Fruit fly (Drosophila melanogaster): ENCODE data around the gene Cht6.

Gene Cht6

DNA sequence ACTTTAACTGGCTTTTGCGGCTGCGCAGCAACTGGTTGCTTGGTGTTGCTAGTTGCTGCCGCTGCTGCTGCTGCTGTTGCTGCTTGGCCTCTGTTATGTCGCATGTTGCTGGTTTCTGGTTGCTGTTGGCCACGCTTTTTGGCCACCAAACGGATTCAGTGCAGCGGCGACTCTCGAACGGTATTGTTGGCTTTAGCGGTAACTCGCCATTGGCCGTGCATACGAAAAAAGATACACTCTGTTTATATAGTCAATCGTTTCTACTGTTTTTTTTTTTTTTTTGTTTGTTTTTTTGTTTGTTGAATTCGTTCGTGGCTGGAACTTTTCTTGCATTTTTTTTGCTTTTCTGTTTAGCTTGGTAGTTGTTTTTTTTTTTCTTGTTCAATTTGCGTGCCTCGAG, at the start of gene Cht6:
Gene Cht6 (plus strand): TSS at position 122 of the 400 bp plus-strand sequence.
- TF ChIP-seq CTCF (optimal IDR thresholded peaks at IDR 0.05) (no peak), CG8478 (optimal IDR thresholded peaks at IDR 0.05) (no peak)

DNA sequence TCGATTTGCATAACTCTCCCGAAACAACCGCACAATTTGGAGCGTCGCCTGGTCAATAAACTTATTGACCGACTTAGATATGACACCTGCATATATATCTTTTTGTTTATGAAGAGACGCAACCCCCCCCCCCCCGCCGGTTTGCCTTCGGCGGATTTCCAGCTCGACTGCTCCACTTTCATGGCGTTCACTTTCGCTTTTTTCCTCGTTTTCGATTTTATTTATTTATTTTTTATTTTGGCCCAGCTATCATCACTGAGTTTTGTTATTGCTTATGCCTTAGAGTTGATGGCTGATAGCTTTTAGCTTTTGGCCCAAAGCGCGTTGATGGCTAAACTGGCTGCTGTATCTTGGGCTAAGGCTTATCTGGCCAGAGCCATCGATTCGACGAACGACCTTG, 40.7 kb upstream of the Cht6 start:
- TF ChIP-seq CG8478 (optimal IDR thresholded peaks at IDR 0.05): no peak
- TF ChIP-seq CTCF (optimal IDR thresholded peaks at IDR 0.05): no peak

DNA sequence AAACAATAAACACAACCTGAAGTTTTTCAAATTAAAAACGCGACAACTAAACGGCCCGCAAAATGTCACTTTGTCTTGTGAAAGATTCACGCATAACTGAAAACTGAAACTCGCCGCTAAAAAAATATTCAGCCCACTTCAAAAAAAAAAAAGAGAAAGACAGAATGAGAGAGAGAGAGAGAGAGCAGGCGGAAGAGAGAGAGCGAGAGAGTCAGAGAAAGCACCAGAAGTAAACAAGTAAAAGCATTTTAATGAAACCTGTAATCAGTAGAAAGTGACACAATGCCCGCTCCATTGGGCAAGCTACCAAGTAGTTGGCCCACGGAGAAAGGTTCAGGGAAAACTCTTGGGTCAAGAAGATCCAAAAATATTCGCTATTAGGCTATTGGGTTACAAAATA, 39.3 kb upstream of the Cht6 start, which contains the start of gene CG43386:
Gene CG43386 (minus strand): TSS at position 101 of the 400 bp plus-strand sequence.
- TF ChIP-seq CTCF (optimal IDR thresholded peaks at IDR 0.05) (no peak), CG8478 (optimal IDR thresholded peaks at IDR 0.05) (no peak)

DNA sequence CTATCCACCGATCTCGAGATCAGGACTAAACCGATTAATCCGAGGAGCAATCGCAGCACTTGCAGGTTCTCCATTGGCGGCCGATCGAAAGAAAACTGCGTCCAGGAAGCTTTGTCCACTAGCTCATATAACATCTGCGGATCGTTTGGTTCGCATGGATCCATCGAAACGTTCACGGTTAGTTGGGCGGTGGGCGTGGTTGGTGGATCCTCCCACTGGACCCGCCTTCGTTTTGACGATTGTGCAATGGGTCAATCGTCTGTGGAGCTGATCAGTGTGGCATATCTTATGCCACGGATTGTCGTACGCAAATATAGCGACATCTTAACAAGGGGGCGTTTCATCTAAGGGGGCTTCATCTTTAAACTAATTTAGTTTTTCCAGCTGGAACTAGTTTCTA, 36.2 kb upstream of the Cht6 start, which contains the start of gene CG15252:
Gene CG15252 (minus strand): TSS at position 101 of the 400 bp plus-strand sequence.
- TF ChIP-seq CG8478 (optimal IDR thresholded peaks at IDR 0.05): no peak
- TF ChIP-seq CTCF (optimal IDR thresholded peaks at IDR 0.05): no peak

DNA sequence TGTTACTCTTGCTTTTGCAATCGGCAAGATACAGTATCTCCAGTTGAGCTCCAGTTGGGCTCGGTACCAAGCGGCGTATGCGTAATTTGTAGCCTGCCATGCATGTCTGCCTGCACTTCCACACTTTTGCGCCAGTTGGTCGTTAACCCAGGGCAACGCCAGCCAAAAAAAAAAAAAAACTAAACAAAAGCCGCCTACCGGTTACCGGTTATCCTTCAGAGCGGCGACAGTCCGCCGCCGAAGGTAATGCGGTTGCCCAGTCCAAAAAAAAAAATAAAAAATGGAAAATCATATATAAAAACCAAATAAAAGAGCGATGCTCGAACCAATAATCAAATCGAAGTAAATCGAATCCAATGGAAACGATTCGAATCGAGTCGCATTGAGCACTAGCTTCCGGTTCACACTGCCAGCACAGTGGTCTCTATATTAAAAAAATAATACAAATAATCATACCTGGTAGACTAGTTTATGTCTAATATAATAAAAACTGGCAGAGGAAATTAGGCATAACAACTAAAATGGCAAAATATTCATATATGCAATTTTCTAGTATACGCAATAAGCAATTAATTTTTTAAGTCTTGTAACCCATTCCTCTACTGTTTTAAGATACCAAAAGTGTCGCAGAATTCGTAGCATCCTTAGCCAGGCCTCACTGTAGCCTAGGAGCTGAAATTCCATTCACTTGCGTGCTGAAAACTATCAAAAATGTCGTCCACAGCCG, 29.1 kb upstream of the Cht6 start:
- TF ChIP-seq CG8478 (optimal IDR thresholded peaks at IDR 0.05) (no peak), CTCF (optimal IDR thresholded peaks at IDR 0.05) (no peak)

DNA sequence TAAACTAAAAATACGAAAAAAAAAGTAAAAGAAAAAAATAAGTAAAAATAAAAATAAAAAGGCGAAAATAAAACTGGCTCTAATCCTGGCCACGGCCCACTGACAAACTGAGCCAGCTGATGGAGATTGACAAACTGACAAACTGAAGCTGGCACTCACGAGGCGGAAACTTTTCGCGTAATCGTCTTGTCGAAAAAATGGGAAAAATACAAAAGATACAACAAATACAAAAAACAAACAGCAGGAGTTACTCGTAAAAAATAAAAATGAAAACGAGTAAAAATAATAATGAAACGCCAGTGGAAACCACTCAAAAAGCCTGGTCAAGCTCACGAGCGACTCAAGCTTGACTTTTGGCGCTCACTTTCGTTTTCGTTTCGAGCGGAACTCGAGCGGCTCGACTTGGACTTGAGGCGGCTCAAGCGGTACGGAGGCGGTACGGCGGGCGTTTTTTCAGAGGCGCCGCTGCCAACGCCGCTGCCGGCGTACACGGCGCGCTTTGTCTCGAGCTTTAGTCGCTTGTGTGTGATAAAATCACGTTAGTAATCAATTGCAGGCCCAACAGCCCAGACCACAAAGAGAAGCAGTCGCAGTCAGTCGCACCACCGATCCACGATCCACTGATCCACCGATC, 27.4 kb upstream of the Cht6 start, which contains the start of gene CG32694:
Gene CG32694 (plus strand): TSS at position 537 of the 634 bp plus-strand sequence.
- TF ChIP-seq CTCF (optimal IDR thresholded peaks at IDR 0.05): no peak
- TF ChIP-seq CG8478 (optimal IDR thresholded peaks at IDR 0.05): no peak

DNA sequence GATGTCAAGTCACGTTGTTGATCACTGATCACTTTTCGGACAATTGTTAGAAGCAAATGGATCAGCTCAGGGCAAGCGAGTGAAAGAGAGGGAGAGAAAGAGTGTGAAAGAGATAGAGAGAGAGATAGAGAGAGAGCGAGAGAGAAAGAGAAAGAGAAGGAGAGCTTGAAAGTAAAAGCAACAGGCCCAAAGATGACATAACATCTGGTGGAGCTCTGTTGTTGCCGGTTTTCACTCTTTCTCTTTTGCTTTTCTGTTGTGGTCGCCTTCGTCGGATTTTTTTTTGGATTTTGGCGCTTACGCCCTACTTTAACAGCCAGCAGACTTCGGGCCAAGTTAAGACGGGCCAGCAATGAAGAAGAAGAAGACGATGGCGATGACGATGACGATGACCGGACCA, 25.6 kb upstream of the Cht6 start:
- TF ChIP-seq CTCF (optimal IDR thresholded peaks at IDR 0.05): no peak
- TF ChIP-seq CG8478 (optimal IDR thresholded peaks at IDR 0.05): no peak

DNA sequence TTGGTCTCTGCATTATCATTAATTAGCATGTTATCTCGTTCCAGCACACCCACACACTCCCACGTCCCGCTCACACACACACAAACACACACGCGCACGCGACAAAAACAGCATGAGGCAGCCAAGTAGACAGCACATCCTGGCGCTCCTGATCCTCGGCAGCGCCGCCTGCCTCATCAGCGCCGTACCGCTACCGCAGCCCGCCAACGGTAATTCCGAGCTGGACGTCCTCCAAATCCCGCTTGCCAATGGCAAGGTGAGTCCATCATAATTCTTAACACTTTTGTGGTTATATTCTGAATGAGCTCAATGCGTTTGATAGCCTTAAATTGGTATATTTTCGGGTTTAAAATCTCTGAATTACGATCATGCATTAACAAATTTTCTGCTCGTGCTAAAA, 23.7 kb upstream of the Cht6 start:
- TF ChIP-seq CG8478 (optimal IDR thresholded peaks at IDR 0.05) (no peak), CTCF (optimal IDR thresholded peaks at IDR 0.05) (no peak)

DNA sequence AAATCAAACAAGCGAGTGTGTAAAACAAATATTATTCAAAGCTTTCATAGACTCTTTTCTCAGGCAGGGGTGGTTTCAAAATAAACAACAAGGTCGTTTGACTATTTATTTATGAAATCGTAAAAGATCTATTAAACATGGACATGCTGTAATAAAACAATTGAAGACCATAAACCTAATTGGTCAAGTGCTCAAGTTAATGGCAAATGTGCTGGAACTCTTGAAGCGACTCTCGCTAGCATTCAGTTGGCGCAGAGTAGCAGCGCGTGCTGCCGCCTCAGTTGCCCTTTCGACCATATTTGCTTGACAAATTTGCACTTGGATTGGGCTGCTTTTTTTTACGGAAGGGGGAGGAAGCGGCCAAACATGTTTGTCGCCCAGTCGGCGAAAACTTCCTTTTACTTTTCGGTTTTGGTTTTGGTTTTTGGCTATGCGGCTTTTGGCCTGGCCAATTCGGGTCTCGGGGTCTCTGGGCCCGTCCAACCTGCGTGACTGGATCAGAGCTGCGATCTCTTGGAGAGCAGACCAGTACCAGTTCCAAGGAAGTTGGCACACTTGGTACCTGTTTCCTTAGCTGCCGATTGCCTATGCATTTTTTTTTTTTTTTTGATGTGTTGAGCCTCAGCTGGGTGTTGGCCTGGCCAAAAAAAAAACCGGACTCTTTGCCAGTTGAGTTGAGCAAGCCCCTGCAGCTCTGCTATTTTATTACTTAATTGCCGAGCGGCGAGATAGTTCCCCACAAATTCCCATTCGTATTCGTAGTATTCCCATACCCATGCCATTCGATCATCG, 23.0 kb upstream of the Cht6 start:
- TF ChIP-seq CTCF (optimal IDR thresholded peaks at IDR 0.05): no peak
- no peak for TF ChIP-seq CG8478 (optimal IDR thresholded peaks at IDR 0.05)

DNA sequence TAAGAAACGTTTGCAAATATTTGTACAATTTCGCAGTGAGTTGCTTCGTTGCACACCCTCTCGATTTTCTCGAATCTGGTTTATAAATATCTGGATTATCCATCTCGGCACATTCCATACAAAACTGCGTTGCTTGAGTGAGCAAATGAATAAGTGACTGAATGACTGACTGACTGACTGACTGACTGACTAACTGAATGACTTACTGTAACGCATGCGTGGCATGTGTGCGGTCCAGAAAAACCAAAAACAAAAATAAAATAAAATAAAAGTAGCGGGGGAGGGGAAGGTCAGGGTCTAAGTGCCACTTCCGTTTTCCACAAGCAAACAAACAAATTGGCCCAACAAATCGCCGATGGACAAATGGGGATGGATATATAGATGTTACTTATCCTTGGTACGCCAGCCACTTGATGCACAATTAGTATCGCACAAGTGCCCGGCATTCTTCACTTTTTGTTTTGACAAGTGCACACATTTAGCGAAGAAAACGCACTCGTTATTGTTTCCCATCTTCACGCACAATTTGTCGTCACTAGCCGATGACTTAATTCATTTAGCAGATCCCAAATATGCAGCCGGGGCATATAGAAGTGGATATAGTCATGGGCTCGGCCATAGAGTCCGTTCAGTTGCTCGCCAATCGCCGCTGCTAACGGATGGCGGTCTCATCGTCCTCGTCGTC, 7.9 kb upstream of the Cht6 start, which contains the start of gene CG33557:
Gene CG33557 (plus strand): TSS at position 635 of the 685 bp plus-strand sequence.
- TF ChIP-seq CG8478 (optimal IDR thresholded peaks at IDR 0.05): no peak
- TF ChIP-seq CTCF (optimal IDR thresholded peaks at IDR 0.05): no peak

DNA sequence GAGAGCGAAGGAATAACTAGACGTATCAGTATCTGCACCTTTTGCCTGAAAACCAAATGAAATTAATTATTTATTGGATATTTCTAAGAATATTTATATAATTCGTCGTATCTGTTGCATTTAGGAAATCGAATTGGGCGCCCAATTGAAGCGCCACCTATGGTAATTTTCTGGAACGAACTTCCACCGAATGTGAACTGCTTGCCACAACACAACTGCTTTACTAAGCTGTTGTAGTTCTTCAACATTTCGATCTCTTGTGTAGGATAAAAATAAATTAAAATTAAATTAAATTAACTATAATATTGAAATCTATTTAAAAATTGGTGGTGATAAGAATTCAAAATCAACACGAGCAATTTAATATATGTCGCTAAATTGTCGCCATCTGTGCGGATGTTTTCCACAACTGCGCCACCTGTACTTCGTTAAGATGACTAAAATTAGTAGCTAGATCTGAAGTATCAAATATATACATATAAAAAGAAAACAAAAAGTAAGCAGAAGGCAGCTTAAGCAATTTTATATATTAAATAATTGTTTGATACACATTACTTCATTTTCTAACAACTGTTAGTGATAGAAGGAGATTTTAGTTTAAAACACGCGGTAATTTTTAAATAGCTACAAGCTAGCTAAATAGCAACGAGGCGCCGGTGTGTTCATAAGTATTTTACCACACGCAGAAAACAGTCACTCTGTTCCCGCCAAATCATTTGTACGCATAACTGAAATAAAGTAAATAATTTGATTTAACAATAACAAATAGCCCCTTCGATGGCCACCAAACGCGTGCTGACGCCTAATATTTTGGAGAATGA, 6.6 kb upstream of the Cht6 start, which contains the start of gene Dna2:
Gene Dna2 (plus strand): TSS at position 688 of the 821 bp plus-strand sequence.
- TF ChIP-seq CG8478 (optimal IDR thresholded peaks at IDR 0.05): no peak
- peak; percentile 19 to 86 for TF ChIP-seq CTCF (optimal IDR thresholded peaks at IDR 0.05)

DNA sequence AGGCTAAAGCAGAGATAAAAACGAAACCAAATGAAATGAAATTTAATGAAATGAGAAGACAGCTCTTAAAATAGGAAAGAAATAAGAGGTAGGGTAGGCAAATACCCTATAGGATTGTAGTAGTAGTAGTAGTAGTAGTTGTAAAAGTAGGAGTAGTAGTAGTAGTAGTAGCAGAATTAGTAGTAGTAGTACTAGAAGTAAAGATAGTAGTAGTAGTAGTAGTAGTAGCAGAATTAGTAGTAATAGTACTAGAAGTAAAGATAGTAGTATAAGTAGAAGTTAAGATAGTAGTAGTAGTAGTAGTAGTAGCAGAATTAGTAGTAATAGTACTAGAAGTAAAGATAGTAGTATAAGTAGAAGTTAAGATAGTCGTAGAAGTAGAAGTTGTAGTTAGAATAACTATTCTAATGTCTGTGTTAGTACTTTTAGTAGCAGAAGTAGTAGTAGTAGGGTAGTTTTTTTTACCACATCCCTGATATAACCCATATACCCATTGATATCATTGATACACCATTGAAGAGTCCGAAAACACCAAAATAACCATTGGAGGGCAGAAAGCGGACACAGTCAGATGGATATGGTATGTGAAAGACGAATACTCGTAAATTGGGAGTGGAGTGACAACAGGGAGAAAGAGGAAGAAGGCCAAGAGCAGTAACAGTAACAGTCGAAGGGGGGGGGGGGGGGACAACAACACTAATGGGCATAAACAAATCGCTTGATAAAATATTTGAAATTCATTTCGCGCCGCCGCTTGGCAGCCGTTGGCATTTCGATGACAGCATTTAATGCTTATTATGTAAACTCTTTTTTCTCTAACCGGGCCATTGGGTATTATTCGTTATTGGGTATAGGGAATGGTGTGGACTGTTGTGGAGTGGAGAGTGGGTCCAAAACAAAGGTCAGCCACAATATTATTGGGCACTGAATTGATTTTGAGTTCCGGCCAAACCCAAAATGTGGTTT, 1.6 kb upstream of the Cht6 start:
- TF ChIP-seq CG8478 (optimal IDR thresholded peaks at IDR 0.05) (no peak), CTCF (optimal IDR thresholded peaks at IDR 0.05) (no peak)

DNA sequence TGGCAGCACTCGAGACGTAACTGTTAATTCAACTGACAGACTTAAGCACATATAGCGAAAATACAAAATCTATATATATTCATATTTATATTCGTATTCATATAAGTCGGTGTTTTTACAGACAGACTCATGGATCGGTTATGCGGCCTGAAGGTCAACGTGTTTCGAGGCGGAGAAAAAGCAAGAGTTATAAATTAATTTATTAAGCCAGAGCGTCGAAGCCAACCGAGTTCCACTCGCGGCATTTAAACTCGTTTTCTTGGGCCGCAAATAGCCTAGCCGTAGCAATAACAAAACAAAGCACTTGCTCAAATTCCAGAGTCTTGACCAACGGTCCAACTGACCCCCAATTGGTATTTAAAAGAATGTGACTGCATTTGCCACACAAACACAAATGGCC, 4.2 kb downstream of the Cht6 start:
- TF ChIP-seq CG8478 (optimal IDR thresholded peaks at IDR 0.05) (no peak), CTCF (optimal IDR thresholded peaks at IDR 0.05) (no peak)
